Fruit fly (Drosophila melanogaster) whole organism, adult: ENCODE measurements around the gene CG44259.

ENCODE experiments used
- CG11617 ChIP-seq: fragments of 200-800 bp; sonication (Bioruptor generic); optimal IDR thresholded peaks from 2 replicates; lab custom pipeline; 2017; ENCODE audit warnings: mild to moderate bottlenecking, missing biosample characterization, missing genetic modification reagents, missing genetic modification characterization
- CG12768 ChIP-seq: fragments of 200-800 bp; sonication (Bioruptor generic); optimal IDR thresholded peaks from 2 replicates; lab custom pipeline; 2017; ENCODE audit warnings: missing biosample characterization, missing genetic modification characterization, mild to moderate bottlenecking, moderate library complexity, missing genetic modification reagents
- CG1620 ChIP-seq: fragments of 200-800 bp; sonication (Bioruptor generic); optimal IDR thresholded peaks from 2 replicates; lab custom pipeline; 2016; ENCODE audit warnings: missing biosample characterization, missing genetic modification characterization
- CG5204 ChIP-seq: fragments of 200-800 bp; sonication (Bioruptor generic); optimal IDR thresholded peaks from 2 replicates; lab custom pipeline; 2016; ENCODE audit warnings: missing biosample characterization, missing genetic modification characterization
- CG7045 ChIP-seq: fragments of 200-800 bp; sonication (Bioruptor generic); optimal IDR thresholded peaks from 2 replicates; lab custom pipeline; 2017; ENCODE audit warnings: missing biosample characterization, mild to moderate bottlenecking, missing genetic modification characterization
- CG7101 ChIP-seq: fragments of 200-800 bp; sonication (Bioruptor generic); optimal IDR thresholded peaks from 2 replicates; lab custom pipeline; 2018; ENCODE audit warnings: missing biosample characterization, mild to moderate bottlenecking, missing genetic modification characterization, moderate library complexity
- Mnt ChIP-seq: fragments of 200-800 bp; sonication (Bioruptor generic); optimal IDR thresholded peaks from 2 replicates; lab custom pipeline; 2016; ENCODE audit warnings: missing biosample characterization, mild to moderate bottlenecking, missing genetic modification characterization
- bab1 ChIP-seq: fragments of 200-800 bp; sonication (Bioruptor generic); optimal IDR thresholded peaks from 3 replicates; lab custom pipeline; 2019; ENCODE audit warnings: missing biosample characterization, mild to moderate bottlenecking, missing genetic modification characterization, moderate library complexity
- cic ChIP-seq: fragments of 200-800 bp; sonication (Bioruptor generic); optimal IDR thresholded peaks from 2 replicates; lab custom pipeline; 2017; ENCODE audit warnings: missing biosample characterization, mild to moderate bottlenecking, missing genetic modification characterization, moderate library complexity
- ovo ChIP-seq: fragments of 200-800 bp; sonication (Bioruptor generic); optimal IDR thresholded peaks from 2 replicates; lab custom pipeline; 2016; ENCODE audit warnings: missing biosample characterization, missing genetic modification characterization
- pad ChIP-seq: fragments of 200-800 bp; sonication (Bioruptor generic); optimal IDR thresholded peaks from 3 replicates; lab custom pipeline; 2017; ENCODE audit warnings: missing biosample characterization, missing genetic modification characterization, mild to moderate bottlenecking, moderate library complexity, missing genetic modification reagents
- tj ChIP-seq: fragments of 200-800 bp; sonication (Bioruptor generic); optimal IDR thresholded peaks from 3 replicates; lab custom pipeline; 2017; ENCODE audit warnings: missing biosample characterization, mild to moderate bottlenecking, missing genetic modification characterization, moderate library complexity
- toe ChIP-seq: fragments of 200-800 bp; sonication (Bioruptor generic); optimal IDR thresholded peaks from 2 replicates; lab custom pipeline; 2016; ENCODE audit warnings: missing biosample characterization, missing genetic modification characterization

Gene CG44259

dm6 chr3R:17206782-17207181 is 47.1 kb downstream of the CG44259 start:
- no peak for TF ChIP-seq cic (GFP tag; lab: Kevin White, UChicago)
- no peak for TF ChIP-seq CG12768 (GFP tag; lab: Kevin White, UChicago)
- TF ChIP-seq CG5204 (GFP tag; lab: Kevin White, UChicago), result no peak
- no peak for TF ChIP-seq ovo
- TF ChIP-seq CG11617 (GFP tag; lab: Kevin White, UChicago), result no peak
- TF ChIP-seq CG7045 (GFP tag; lab: Kevin White, UChicago), result no peak
- no peak for TF ChIP-seq CG1620 (GFP tag; lab: Kevin White, UChicago)
- TF ChIP-seq CG7101 (tag; lab: Kevin White, UChicago), result no peak
- no peak for TF ChIP-seq pad (GFP tag; lab: Kevin White, UChicago)
- TF ChIP-seq Mnt (GFP tag; lab: Kevin White, UChicago), result no peak
- TF ChIP-seq bab1, result no peak
- no peak for TF ChIP-seq tj (GFP tag; lab: Kevin White, UChicago)
- TF ChIP-seq toe, result no peak
